Fruit fly (Drosophila melanogaster): ENCODE data around the gene CG15561.

DNA sequence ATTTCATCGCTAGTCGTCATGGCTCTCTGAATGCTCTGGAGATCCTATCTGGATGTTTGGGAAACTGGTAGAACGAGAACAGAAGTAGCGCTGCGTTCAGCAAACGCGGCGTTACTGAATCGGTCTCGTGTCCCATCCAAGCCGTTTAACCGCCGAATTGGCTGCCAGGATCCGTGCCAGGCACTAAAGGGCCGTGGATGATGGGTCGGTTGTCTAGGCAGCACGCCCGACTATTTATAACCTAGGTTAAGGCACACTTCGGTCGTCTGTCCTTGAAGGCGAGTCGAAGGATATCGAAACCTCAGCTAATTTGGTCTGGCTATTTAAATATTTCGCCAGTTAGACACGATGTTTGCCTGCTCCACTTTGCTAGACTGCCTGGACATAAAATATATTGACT, 19.5 kb upstream of the CG15561 start, which contains the start of gene CG15564:
- TF ChIP-seq CG4496 (GFP tag; IDR thresholded peaks at IDR 0.05) = no peak
- no peak for TF ChIP-seq CG13204 (GFP tag; optimal IDR thresholded peaks at IDR 0.05)
- no peak for TF ChIP-seq CG17806 (tag; optimal IDR thresholded peaks at IDR 0.05)
- no peak for TF ChIP-seq Ets98B (GFP tag; IDR thresholded peaks at IDR 0.05)
- TF ChIP-seq fd96Ca (GFP tag; IDR thresholded peaks at IDR 0.05) = no peak
- no peak for TF ChIP-seq CG15710 (tag; optimal IDR thresholded peaks at IDR 0.05)
- TF ChIP-seq CG12605 (GFP tag; IDR thresholded peaks at IDR 0.05) = no peak
- TF ChIP-seq Pif1A (GFP tag; optimal IDR thresholded peaks at IDR 0.05) = no peak
- TF ChIP-seq CG34367 (tag; optimal IDR thresholded peaks at IDR 0.05) = no peak
